Worm (Caenorhabditis elegans): ENCODE data around the gene C47E12.9.

Gene C47E12.9

ce11 chrIV:9998487-9999218 is 24.2 kb downstream of the C47E12.9 start, which contains the start of gene pyp-1:
TSS of gene pyp-1 (minus strand) at chrIV:9998925.
- TF ChIP-seq snpc-4 (tag; optimal IDR thresholded peaks at IDR 0.05): peak; percentile 7
- TF ChIP-seq zag-1 (tag; optimal IDR thresholded peaks at IDR 0.05): no peak
- no peak for TF ChIP-seq ztf-11 (tag; optimal IDR thresholded peaks at IDR 0.05)
- TF ChIP-seq elt-3 (tag; optimal IDR thresholded peaks at IDR 0.05): no peak
- peak; percentile 21 for TF ChIP-seq jun-1 (tag; optimal IDR thresholded peaks at IDR 0.05)
- no peak for TF ChIP-seq nhr-28 (tag; optimal IDR thresholded peaks at IDR 0.05)
- no peak for TF ChIP-seq nhr-23 (tag; optimal IDR thresholded peaks at IDR 0.05)
- no peak for TF ChIP-seq nhr-77 (tag; optimal IDR thresholded peaks at IDR 0.05)
- TF ChIP-seq nhr-237 (tag; optimal IDR thresholded peaks at IDR 0.05): no peak
- TF ChIP-seq egl-27 (tag; optimal IDR thresholded peaks at IDR 0.05): no peak
- no peak for TF ChIP-seq fkh-10 (GFP tag; optimal IDR thresholded peaks at IDR 0.05)
- no peak for TF ChIP-seq ZK546.5 (tag; optimal IDR thresholded peaks at IDR 0.05)
- no peak for TF ChIP-seq ceh-16 (tag; optimal IDR thresholded peaks at IDR 0.05)
- TF ChIP-seq lsy-12 (tag; optimal IDR thresholded peaks at IDR 0.05): no peak
- TF ChIP-seq mdl-1 (tag; optimal IDR thresholded peaks at IDR 0.05): no peak
- TF ChIP-seq nhr-43 (tag; optimal IDR thresholded peaks at IDR 0.05; ENCODE audit: poor library complexity, severe bottlenecking): no peak
- no peak for TF ChIP-seq tbx-2 (tag; optimal IDR thresholded peaks at IDR 0.05)
- TF ChIP-seq lin-39 (tag; optimal IDR thresholded peaks at IDR 0.05): peak; percentile 25
- peak; percentile 83 for TF ChIP-seq pqm-1 (tag; optimal IDR thresholded peaks at IDR 0.05)
- peak; percentile 15 for TF ChIP-seq nfya-1 (tag; optimal IDR thresholded peaks at IDR 0.05; ENCODE audit: insufficient read depth)
- TF ChIP-seq ztf-4 (tag; optimal IDR thresholded peaks at IDR 0.05): no peak
- no peak for TF ChIP-seq fos-1 (tag; optimal IDR thresholded peaks at IDR 0.05)
- no peak for TF ChIP-seq eor-1 (tag; optimal IDR thresholded peaks at IDR 0.05)
- TF ChIP-seq unc-39 (tag; optimal IDR thresholded peaks at IDR 0.05): no peak
- peak; percentile 74 for TF ChIP-seq elt-2 (tag; optimal IDR thresholded peaks at IDR 0.05)
- no peak for TF ChIP-seq daf-12 (tag; optimal IDR thresholded peaks at IDR 0.05)
- TF ChIP-seq mml-1 (tag; optimal IDR thresholded peaks at IDR 0.05): no peak
- no peak for TF ChIP-seq nhr-25 (tag; optimal IDR thresholded peaks at IDR 0.05)
- peak; percentile 40 for TF ChIP-seq ceh-28 (tag; optimal IDR thresholded peaks at IDR 0.05)
- TF ChIP-seq elt-1 (tag; optimal IDR thresholded peaks at IDR 0.05): no peak
- TF ChIP-seq ama-1 (optimal IDR thresholded peaks at IDR 0.05): peak; percentile 19
- TF ChIP-seq hmg-11 (tag; optimal IDR thresholded peaks at IDR 0.05): no peak
- TF ChIP-seq nhr-76 (tag; optimal IDR thresholded peaks at IDR 0.05): no peak
- TF ChIP-seq aly-2 (tag; optimal IDR thresholded peaks at IDR 0.05): no peak
- TF ChIP-seq ceh-9 (tag; optimal IDR thresholded peaks at IDR 0.05): no peak
- TF ChIP-seq nhr-12 (tag; optimal IDR thresholded peaks at IDR 0.05): no peak
- no peak for TF ChIP-seq nhr-11 (tag; optimal IDR thresholded peaks at IDR 0.05)
- TF ChIP-seq pha-4 (tag; optimal IDR thresholded peaks at IDR 0.05): peak; percentile 75
- no peak for TF ChIP-seq R02D3.7 (tag; optimal IDR thresholded peaks at IDR 0.05)

ce11 chrIV:10001748-10002147 is 27.3 kb downstream of the C47E12.9 start, which contains the start of gene C47E12.3:
TSS of gene C47E12.3 (minus strand) at chrIV:10001848.
- TF ChIP-seq ceh-28 (tag; optimal IDR thresholded peaks at IDR 0.05) (no peak), lin-39 (tag; optimal IDR thresholded peaks at IDR 0.05) (no peak), fkh-10 (GFP tag; optimal IDR thresholded peaks at IDR 0.05) (no peak), lin-15B (tag; optimal IDR thresholded peaks at IDR 0.05) (no peak), unc-62 (GFP tag; optimal IDR thresholded peaks at IDR 0.05) (no peak), daf-12 (tag; optimal IDR thresholded peaks at IDR 0.05) (no peak), ceh-82 (tag; optimal IDR thresholded peaks at IDR 0.05) (no peak), nhr-237 (tag; optimal IDR thresholded peaks at IDR 0.05) (no peak), unc-39 (tag; optimal IDR thresholded peaks at IDR 0.05) (no peak), nhr-12 (tag; optimal IDR thresholded peaks at IDR 0.05) (no peak), zag-1 (tag; optimal IDR thresholded peaks at IDR 0.05) (no peak), elt-1 (tag; optimal IDR thresholded peaks at IDR 0.05) (no peak)
